Fruit fly (Drosophila melanogaster): ENCODE data around the gene CG13300.

CG13300 gene

dm6 chr3L:6395907-6396306 lies 43.7 kb upstream of the CG13300 start (continued):
- TF ChIP-seq CG11762 (GFP tag; optimal IDR thresholded peaks at IDR 0.05; ENCODE audit: insufficient read depth): no peak
- TF ChIP-seq Hr38 (GFP tag; optimal IDR thresholded peaks at IDR 0.05): no peak
- TF ChIP-seq Hr4 (GFP tag; optimal IDR thresholded peaks at IDR 0.05): no peak
- no peak for TF ChIP-seq dsx (GFP tag; optimal IDR thresholded peaks at IDR 0.05; ENCODE audit: poor library complexity, severe bottlenecking)
- TF ChIP-seq net (GFP tag; optimal IDR thresholded peaks at IDR 0.05): peak; percentile 37
- no peak for TF ChIP-seq CG8632 (GFP tag; optimal IDR thresholded peaks at IDR 0.05)
- peak; percentile 10 for TF ChIP-seq Smox (GFP tag; optimal IDR thresholded peaks at IDR 0.05)
- TF ChIP-seq Eip93F (GFP tag; optimal IDR thresholded peaks at IDR 0.05): no peak
- no peak for TF ChIP-seq fkh (GFP tag; optimal IDR thresholded peaks at IDR 0.05)
- peak; percentile 9 for TF ChIP-seq Ets21C (GFP tag; optimal IDR thresholded peaks at IDR 0.05)
- TF ChIP-seq CG15336 (GFP tag; IDR thresholded peaks at IDR 0.05): no peak
- TF ChIP-seq esn (GFP tag; optimal IDR thresholded peaks at IDR 0.05): peak; percentile 32
- peak; percentile 45 for TF ChIP-seq Met (GFP tag; optimal IDR thresholded peaks at IDR 0.05)
- TF ChIP-seq CG6792 (GFP tag; optimal IDR thresholded peaks at IDR 0.05): peak; percentile 5
- TF ChIP-seq Sox102F (GFP tag; optimal IDR thresholded peaks at IDR 0.05): no peak
- peak; percentile 30 for TF ChIP-seq fd59A (GFP tag; optimal IDR thresholded peaks at IDR 0.05)
- TF ChIP-seq CG11902 (GFP tag; optimal IDR thresholded peaks at IDR 0.05): peak; percentile 75
- TF ChIP-seq Hr39 (GFP tag; optimal IDR thresholded peaks at IDR 0.05): peak; percentile 34
- TF ChIP-seq CG8319 (GFP tag; optimal IDR thresholded peaks at IDR 0.05): peak; percentile 31

dm6 chr3L:6392443-6392842 lies 40.3 kb upstream of the CG13300 start:
- TF ChIP-seq Blimp-1 (GFP tag; optimal IDR thresholded peaks at IDR 0.05) (peak; percentile 29), eg (GFP tag; IDR thresholded peaks at IDR 0.05) (peak; percentile 46; the same call in 2 of the 3 replicates), svp (GFP tag) (peak; percentile 84), fkh (GFP tag; optimal IDR thresholded peaks at IDR 0.05) (no peak), pdm3 (GFP tag; optimal IDR thresholded peaks at IDR 0.05) (peak; percentile 79), Hr4 (GFP tag; optimal IDR thresholded peaks at IDR 0.05) (peak; percentile 45), ss (GFP tag; optimal IDR thresholded peaks at IDR 0.05) (peak; percentile 76 to 86), CG6792 (GFP tag; optimal IDR thresholded peaks at IDR 0.05) (peak; percentile 79), topi (GFP tag; optimal IDR thresholded peaks at IDR 0.05) (peak; percentile 85), dac (GFP tag; optimal IDR thresholded peaks at IDR 0.05) (no peak), CG6854 (GFP tag; optimal IDR thresholded peaks at IDR 0.05) (peak; percentile 44), dsx (GFP tag; optimal IDR thresholded peaks at IDR 0.05; ENCODE audit: poor library complexity, severe bottlenecking) (peak; percentile 90), CG1621 (tag; optimal IDR thresholded peaks at IDR 0.05) (peak; percentile 86), Hr39 (GFP tag; optimal IDR thresholded peaks at IDR 0.05) (peak; percentile 75), CG15336 (GFP tag; IDR thresholded peaks at IDR 0.05) (peak; percentile 58), CG8119 (GFP tag; IDR thresholded peaks at IDR 0.05) (peak; percentile 52; the same call in 1 of the 3 replicates), OdsH (GFP tag; optimal IDR thresholded peaks at IDR 0.05) (peak; percentile 81), CG11762 (GFP tag; optimal IDR thresholded peaks at IDR 0.05; ENCODE audit: insufficient read depth) (peak; percentile 84), CG3032 (tag; optimal IDR thresholded peaks at IDR 0.05) (peak; percentile 91), CG16779 (tag; optimal IDR thresholded peaks at IDR 0.05) (peak; percentile 74), Smox (GFP tag; optimal IDR thresholded peaks at IDR 0.05) (peak; percentile 78), CG6808 (GFP tag; optimal IDR thresholded peaks at IDR 0.05) (peak; percentile 87), CG8632 (GFP tag; optimal IDR thresholded peaks at IDR 0.05) (peak; percentile 80), fd85E (GFP tag; optimal IDR thresholded peaks at IDR 0.05) (no peak), CG4318 (GFP tag; optimal IDR thresholded peaks at IDR 0.05) (peak; percentile 47), CG6163 (GFP tag; IDR thresholded peaks at IDR 0.05) (peak; percentile 87), CG7368 (GFP tag; optimal IDR thresholded peaks at IDR 0.05) (peak; percentile 66), CG11294 (GFP tag; IDR thresholded peaks at IDR 0.05) (peak; percentile 13; the same call in 1 of the 2 replicates), vri (GFP tag; optimal IDR thresholded peaks at IDR 0.05) (peak; percentile 46), CG3919 (GFP tag; optimal IDR thresholded peaks at IDR 0.05) (peak; percentile 91), CG9139 (GFP tag; optimal IDR thresholded peaks at IDR 0.05) (peak; percentile 93), CG11902 (GFP tag; optimal IDR thresholded peaks at IDR 0.05) (peak; percentile 70), Eip75B (GFP tag; optimal IDR thresholded peaks at IDR 0.05) (peak; percentile 88), CG10631 (GFP tag; optimal IDR thresholded peaks at IDR 0.05) (peak; percentile 86), CG8319 (GFP tag; optimal IDR thresholded peaks at IDR 0.05) (peak; percentile 49), CG10669 (GFP tag; optimal IDR thresholded peaks at IDR 0.05) (peak; percentile 96), CG6276 (GFP tag; optimal IDR thresholded peaks at IDR 0.05) (peak; percentile 26), Sox102F (GFP tag; optimal IDR thresholded peaks at IDR 0.05) (peak; percentile 76), Eip78C (GFP tag) (peak; percentile 95), acj6 (GFP tag; optimal IDR thresholded peaks at IDR 0.05) (peak; percentile 83), Gug (GFP tag; IDR thresholded peaks at IDR 0.05) (peak; percentile 55), Eip93F (GFP tag; optimal IDR thresholded peaks at IDR 0.05) (no peak)
